Fruit fly (Drosophila melanogaster) whole organism, embryonic: ENCODE results near the gene CG43689.

Experiments
- Adf1 ChIP-seq: fragments of 200-800 bp; sonication (Bioruptor generic); IDR thresholded peaks from 2 replicates; pipeline ENCODE4 v1.3.6; 2022; ENCODE audit warnings: missing biosample characterization, missing genetic modification characterization
- Aef1 ChIP-seq: fragments of 200-800 bp; sonication (Bioruptor generic); IDR thresholded peaks from 3 replicates; pipeline ENCODE4 v1.3.6; 2022; ENCODE audit warnings: missing biosample characterization, missing genetic modification characterization
- B-H1 ChIP-seq: fragments of 200-800 bp; sonication (Bioruptor generic); IDR thresholded peaks from 3 replicates; pipeline ENCODE4 v1.3.6; 2022; ENCODE audit warnings: missing biosample characterization, missing genetic modification characterization
- CG11398 ChIP-seq: fragments of 200-800 bp; sonication (Bioruptor generic); optimal IDR thresholded peaks from 2 replicates; lab custom pipeline; 2016; ENCODE audit warnings: missing biosample characterization, missing genetic modification characterization
- CG12071 ChIP-seq: fragments of 200-800 bp; sonication (Bioruptor generic); optimal IDR thresholded peaks from 3 replicates; lab custom pipeline; 2018; ENCODE audit warnings: missing biosample characterization, mild to moderate bottlenecking, missing genetic modification characterization
- CG14050 ChIP-seq: fragments of 200-800 bp; sonication (Bioruptor generic); IDR thresholded peaks from 3 replicates; pipeline ENCODE4 v1.3.6; 2022; ENCODE audit warnings: missing biosample characterization, missing genetic modification characterization
- CG15269 ChIP-seq: fragments of 200-800 bp; sonication (Bioruptor generic); optimal IDR thresholded peaks from 2 replicates; lab custom pipeline; 2018; ENCODE audit warnings: missing biosample characterization, mild to moderate bottlenecking, missing genetic modification characterization, moderate library complexity
- CG15514 ChIP-seq: fragments of 200-800 bp; sonication (Bioruptor generic); optimal IDR thresholded peaks from 3 replicates; lab custom pipeline; 2017; ENCODE audit warnings: missing biosample characterization, missing genetic modification characterization, mild to moderate bottlenecking, moderate library complexity, missing genetic modification reagents
- CG17568 ChIP-seq: fragments of 200-800 bp; sonication (Bioruptor generic); optimal IDR thresholded peaks from 2 replicates; lab custom pipeline; 2018; ENCODE audit warnings: missing biosample characterization, mild to moderate bottlenecking, missing genetic modification characterization, moderate library complexity
- CG2116 ChIP-seq: fragments of 200-800 bp; sonication (Bioruptor generic); optimal IDR thresholded peaks from 3 replicates; lab custom pipeline; 2018; ENCODE audit warnings: missing biosample characterization, mild to moderate bottlenecking, missing genetic modification characterization
- CG2202 ChIP-seq: fragments of 200-800 bp; sonication (Bioruptor generic); optimal IDR thresholded peaks from 2 replicates; lab custom pipeline; 2018; ENCODE audit warnings: missing biosample characterization, mild to moderate bottlenecking, missing genetic modification characterization
- CG31365 ChIP-seq: fragments of 200-800 bp; sonication (Bioruptor generic); optimal IDR thresholded peaks from 2 replicates; lab custom pipeline; 2018; ENCODE audit warnings: missing biosample characterization, mild to moderate bottlenecking, missing genetic modification characterization
- CG32772 ChIP-seq: fragments of 200-800 bp; sonication (Bioruptor generic); IDR thresholded peaks from 2 replicates; pipeline ENCODE4 v1.3.6; 2022; ENCODE audit warnings: missing biosample characterization, missing genetic modification characterization
- CG3281 ChIP-seq: fragments of 200-800 bp; sonication (Bioruptor generic); optimal IDR thresholded peaks from 3 replicates; lab custom pipeline; 2017; ENCODE audit warnings: missing biosample characterization, mild to moderate bottlenecking, missing genetic modification characterization
- CG3847 ChIP-seq: fragments of 200-800 bp; sonication (Bioruptor generic); IDR thresholded peaks from 2 replicates; pipeline ENCODE4 v1.3.6; 2022; ENCODE audit warnings: missing biosample characterization, missing genetic modification characterization
- CG6765 ChIP-seq: fragments of 200-800 bp; sonication (Bioruptor generic); optimal IDR thresholded peaks from 3 replicates; lab custom pipeline; 2017; ENCODE audit warnings: missing biosample characterization, mild to moderate bottlenecking, missing genetic modification characterization
- CG7556 ChIP-seq: fragments of 200-800 bp; sonication (Bioruptor generic); optimal IDR thresholded peaks from 2 replicates; lab custom pipeline; 2017; ENCODE audit warnings: missing biosample characterization, mild to moderate bottlenecking, missing genetic modification characterization
- CG8290 ChIP-seq, 3 experiments: fragments of 200-800 bp; sonication (Bioruptor generic); optimal IDR thresholded peaks; 2 replicates each; lab custom pipeline; 2016 to 2019; ENCODE audit warnings: missing biosample characterization in 3 of 3, missing genetic modification characterization in 3 of 3, mild to moderate bottlenecking in 2 of 3, moderate library complexity in 1 of 3
- Camta ChIP-seq: fragments of 200-800 bp; sonication (Bioruptor generic); optimal IDR thresholded peaks from 2 replicates; lab custom pipeline; 2016; ENCODE audit warnings: missing biosample characterization, missing genetic modification characterization
- Deaf1 ChIP-seq: fragments of 200-800 bp; optimal IDR thresholded peaks from 3 replicates; lab custom pipeline; 2019; ENCODE audit warnings: missing biosample characterization, mild to moderate bottlenecking, missing genetic modification characterization, moderate library complexity
- E2f2 ChIP-seq: fragments of 200-800 bp; sonication (Bioruptor generic); IDR thresholded peaks from 2 replicates; pipeline ENCODE4 v1.3.6; 2022; ENCODE audit warnings: missing biosample characterization, missing genetic modification characterization
- Fer2 ChIP-seq: fragments of 200-800 bp; sonication (Bioruptor generic); optimal IDR thresholded peaks from 2 replicates; lab custom pipeline; 2018; ENCODE audit warnings: missing biosample characterization, mild to moderate bottlenecking, missing genetic modification characterization, moderate library complexity
- Fer3 ChIP-seq: fragments of 200-800 bp; sonication (Bioruptor generic); optimal IDR thresholded peaks from 2 replicates; lab custom pipeline; 2018; ENCODE audit warnings: missing biosample characterization, mild to moderate bottlenecking, missing genetic modification characterization, moderate library complexity
- HmgZ ChIP-seq: fragments of 200-800 bp; sonication (Bioruptor generic); optimal IDR thresholded peaks from 2 replicates; lab custom pipeline; 2018; ENCODE audit warnings: missing biosample characterization, mild to moderate bottlenecking, missing genetic modification characterization
- Hr39 ChIP-seq: fragments of >200 bp; optimal IDR thresholded peaks from 2 replicates; lab custom pipeline; 2017
- Nf-YB ChIP-seq: fragments of 200-800 bp; sonication (Bioruptor generic); optimal IDR thresholded peaks from 3 replicates; lab custom pipeline; 2019; ENCODE audit warnings: missing biosample characterization, mild to moderate bottlenecking, missing genetic modification characterization, moderate library complexity
- Nf-YC ChIP-seq: fragments of 200-800 bp; optimal IDR thresholded peaks from 3 replicates; lab custom pipeline; 2019; ENCODE audit warnings: missing biosample characterization, mild to moderate bottlenecking, missing genetic modification characterization, moderate library complexity
- Optix ChIP-seq: fragments of 200-800 bp; sonication (Bioruptor generic); IDR thresholded peaks from 3 replicates; pipeline ENCODE4 v1.3.6; 2022; ENCODE audit warnings: missing biosample characterization, missing genetic modification characterization
- Poxn ChIP-seq: fragments of 200-800 bp; sonication (Bioruptor generic); IDR thresholded peaks from 2 replicates; pipeline ENCODE4 v1.3.6; 2022; ENCODE audit warnings: missing biosample characterization, missing genetic modification characterization
- Tbp ChIP-seq: fragments of >200 bp; optimal IDR thresholded peaks from 2 replicates; lab custom pipeline; 2018; ENCODE audit warnings: missing biosample characterization, missing genetic modification characterization
- Xbp1 ChIP-seq: fragments of 200-800 bp; sonication (Bioruptor generic); optimal IDR thresholded peaks from 3 replicates; lab custom pipeline; 2016; ENCODE audit warnings: missing biosample characterization, mild to moderate bottlenecking, missing genetic modification characterization
- YL-1 ChIP-seq: fragments of 200-800 bp; sonication (Bioruptor generic); optimal IDR thresholded peaks from 3 replicates; lab custom pipeline; 2017; ENCODE audit warnings: missing biosample characterization, mild to moderate bottlenecking, missing genetic modification characterization
- amos ChIP-seq: fragments of 200-800 bp; sonication (Bioruptor generic); IDR thresholded peaks from 2 replicates; pipeline ENCODE4 v1.3.6; 2022; ENCODE audit warnings: missing biosample characterization, missing genetic modification characterization; ENCODE audit not compliant: partially characterized antibody
- bbx ChIP-seq: fragments of 200-800 bp; sonication (Bioruptor generic); IDR thresholded peaks from 2 replicates; pipeline ENCODE4 v1.3.6; 2022; ENCODE audit warnings: missing biosample characterization, missing genetic modification characterization; ENCODE audit not compliant: partially characterized antibody
- cato ChIP-seq: fragments of 200-800 bp; sonication (Bioruptor generic); optimal IDR thresholded peaks from 2 replicates; lab custom pipeline; 2016; ENCODE audit warnings: missing biosample characterization, missing genetic modification characterization, borderline replicate concordance
- chm ChIP-seq: fragments of 200-800 bp; sonication (Bioruptor generic); IDR thresholded peaks from 2 replicates; pipeline ENCODE4 v1.3.6; 2022; ENCODE audit warnings: missing biosample characterization, missing genetic modification characterization
- crol ChIP-seq: fragments of 200-800 bp; sonication (Bioruptor generic); IDR thresholded peaks from 2 replicates; pipeline ENCODE4 v1.3.6; 2022; ENCODE audit warnings: missing biosample characterization, missing genetic modification characterization
- da ChIP-seq: fragments of 200-800 bp; sonication (Bioruptor generic); optimal IDR thresholded peaks from 2 replicates; lab custom pipeline; 2016; ENCODE audit warnings: missing biosample characterization, missing genetic modification characterization
- disco-r ChIP-seq: fragments of 200-800 bp; sonication (Bioruptor generic); optimal IDR thresholded peaks from 2 replicates; lab custom pipeline; 2016; ENCODE audit warnings: missing biosample characterization, missing genetic modification characterization
- ewg ChIP-seq: fragments of 200-800 bp; sonication (Bioruptor generic); optimal IDR thresholded peaks from 3 replicates; lab custom pipeline; 2017; ENCODE audit warnings: mild to moderate bottlenecking, missing biosample characterization, missing genetic modification reagents, missing genetic modification characterization
- gem ChIP-seq: fragments of 200-800 bp; sonication (Bioruptor generic); optimal IDR thresholded peaks from 2 replicates; lab custom pipeline; 2019; ENCODE audit warnings: missing biosample characterization, mild to moderate bottlenecking, missing genetic modification characterization, moderate library complexity
- hb ChIP-seq: fragments of 200-800 bp; sonication (Bioruptor generic); IDR thresholded peaks from 3 replicates; pipeline ENCODE4 v1.3.6; 2022; ENCODE audit warnings: missing biosample characterization, missing genetic modification characterization; ENCODE audit not compliant: partially characterized antibody
- her ChIP-seq: fragments of 200-800 bp; sonication (Bioruptor generic); optimal IDR thresholded peaks from 2 replicates; lab custom pipeline; 2016; ENCODE audit warnings: missing biosample characterization, missing genetic modification characterization
- ken ChIP-seq: fragments of 200-800 bp; sonication (Bioruptor generic); IDR thresholded peaks from 3 replicates; pipeline ENCODE4 v1.3.6; 2022; ENCODE audit warnings: missing biosample characterization, missing genetic modification characterization
- peb ChIP-seq: fragments of 200-800 bp; sonication (Bioruptor generic); IDR thresholded peaks from 2 replicates; pipeline ENCODE4 v1.3.6; 2022; ENCODE audit warnings: missing biosample characterization, missing genetic modification characterization
- phol ChIP-seq: fragments of 200-800 bp; sonication (Bioruptor generic); optimal IDR thresholded peaks from 3 replicates; lab custom pipeline; 2018; ENCODE audit warnings: missing biosample characterization, mild to moderate bottlenecking, missing genetic modification characterization, moderate library complexity
- sr ChIP-seq: fragments of 200-800 bp; sonication (Bioruptor generic); IDR thresholded peaks from 3 replicates; pipeline ENCODE4 v1.3.6; 2022; ENCODE audit warnings: missing biosample characterization, missing genetic modification characterization
- tin ChIP-seq: fragments of 200-800 bp; sonication (Bioruptor generic); optimal IDR thresholded peaks from 3 replicates; lab custom pipeline; 2016; ENCODE audit warnings: missing biosample characterization, missing genetic modification characterization
- trh ChIP-seq: fragments of 200-800 bp; sonication (Bioruptor generic); optimal IDR thresholded peaks from 2 replicates; lab custom pipeline; 2016; ENCODE audit warnings: missing biosample characterization, missing genetic modification characterization

CG43689 gene

DNA sequence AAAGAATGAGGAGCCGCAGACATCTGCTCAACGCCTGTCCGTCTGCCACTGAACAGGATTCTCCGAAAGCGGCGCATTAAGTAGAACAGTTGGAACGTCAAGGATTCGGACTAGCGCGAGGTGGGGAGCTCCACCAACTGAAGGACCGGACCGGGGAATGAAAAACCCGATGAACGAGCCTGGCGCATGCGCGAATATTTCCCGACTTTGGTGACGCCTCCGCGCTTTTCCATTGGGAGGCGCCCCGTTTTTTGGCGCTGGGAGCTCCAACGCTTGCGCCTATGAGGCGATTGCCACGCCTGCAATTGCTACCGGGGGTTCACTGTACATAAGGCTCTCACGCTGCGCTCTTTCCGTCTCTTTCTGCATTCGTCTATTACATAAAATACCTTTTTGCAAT is 14.0 kb upstream of the CG43689 start (continued):
- TF ChIP-seq trh (GFP tag; lab: Kevin White, UChicago) (no peak), Deaf1 (tag; lab: Kevin White, UChicago) (peak; percentile 66), HmgZ (no peak), CG11398 (GFP tag; lab: Kevin White, UChicago) (no peak), YL-1 (no peak), disco-r (no peak), crol (GFP tag; lab: Robert Waterston, UW) (peak; percentile 32; the same call in 1 of the 2 replicates), Tbp (GFP tag; lab: Kevin White, UChicago) (no peak), CG8290 (GFP tag; optimal IDR thresholded peaks at IDR 0.05; lab: Kevin White, UChicago) (no peak), CG8290 (tag; optimal IDR thresholded peaks at IDR 0.05; lab: Kevin White, UChicago) (no peak), CG14050 (no peak), chm (GFP tag; lab: Robert Waterston, UW) (no peak), Fer2 (tag; lab: Kevin White, UChicago) (no peak), cato (GFP tag; lab: Kevin White, UChicago) (no peak), hb (GFP tag; lab: Robert Waterston, UW) (no peak), CG12071 (GFP tag; lab: Kevin White, UChicago) (no peak)

DNA sequence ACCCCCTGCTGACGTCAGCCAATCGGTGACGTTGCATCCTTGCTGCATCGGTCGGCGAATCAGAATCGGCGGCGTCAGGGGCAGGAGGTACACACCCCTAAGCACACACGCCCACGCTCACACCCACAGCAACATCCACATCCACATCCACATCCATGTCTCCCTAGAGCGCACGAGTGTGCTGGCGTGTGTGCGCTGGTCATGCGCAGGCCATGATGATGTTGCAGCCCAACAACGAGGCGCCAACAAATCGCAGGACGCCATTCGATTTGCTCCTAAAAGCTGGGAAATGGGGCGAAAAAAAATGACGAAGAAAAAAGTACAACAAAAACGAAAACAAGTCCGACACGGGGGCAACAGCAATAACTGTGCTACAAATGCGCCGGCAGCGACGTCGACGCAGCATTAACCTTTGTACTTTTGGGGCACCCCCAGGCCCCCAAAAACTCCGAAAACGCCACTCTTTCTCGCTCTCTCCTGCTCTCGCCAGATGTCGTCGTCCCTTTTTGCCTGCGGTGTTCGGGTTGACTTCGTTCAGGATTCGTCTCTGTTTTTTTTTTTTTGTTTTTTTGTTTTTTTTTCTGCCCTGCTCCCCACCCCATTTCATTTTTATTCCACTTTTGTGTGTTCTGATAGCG is 13.6 kb downstream of the CG43689 start:
- TF ChIP-seq ewg (peak; percentile 25), Fer3 (tag; lab: Kevin White, UChicago) (no peak), CG32772 (peak; percentile 37; the same call in 1 of the 2 replicates), Poxn (GFP tag; lab: Robert Waterston, UW) (no peak), Deaf1 (tag; lab: Kevin White, UChicago) (peak; percentile 81), ken (no peak), peb (GFP tag; lab: Robert Waterston, UW) (no peak), Hr39 (lab: Kevin White, UChicago) (no peak), E2f2 (no peak), CG17568 (GFP tag; lab: Kevin White, UChicago) (no peak), Adf1 (GFP tag; lab: Robert Waterston, UW) (peak; percentile 88), Nf-YC (tag; lab: Kevin White, UChicago) (peak; percentile 90), phol (tag; lab: Kevin White, UChicago) (no peak), Camta (GFP tag; lab: Kevin White, UChicago) (no peak), Nf-YB (GFP tag; lab: Kevin White, UChicago) (peak; percentile 87)

DNA sequence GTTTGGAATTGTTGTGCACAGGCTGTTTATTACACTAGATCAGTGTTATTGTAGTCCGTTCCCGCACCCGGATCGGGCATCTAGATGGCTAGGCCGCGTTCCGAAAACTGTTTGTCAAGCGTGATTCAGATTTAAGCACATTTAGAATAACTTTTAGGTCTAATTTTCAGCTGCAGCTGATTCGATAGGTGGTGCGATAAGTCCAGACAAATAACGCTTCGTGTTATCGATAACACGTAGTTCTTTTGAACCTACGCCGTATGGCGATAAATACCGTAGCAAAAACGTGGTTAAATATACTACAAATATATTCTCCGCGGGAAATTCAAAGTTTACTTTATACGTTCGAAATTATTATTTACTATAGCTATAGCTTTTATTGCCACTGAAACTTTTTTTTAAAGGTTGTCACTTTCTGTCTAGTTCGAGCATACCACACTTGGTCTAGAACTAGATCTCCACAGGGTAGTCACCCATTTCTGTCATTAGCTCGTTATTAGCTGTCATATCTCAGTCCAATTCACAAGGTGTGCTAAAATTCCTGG is 25.4 kb downstream of the CG43689 start, which contains the start of the genes Cmtr1 and CG15375:
Cmtr1 (minus strand) TSS at position 208 of the 545 bp plus-strand sequence.
CG15375 (plus strand) TSS at position 495 of the 545 bp plus-strand sequence.
- TF ChIP-seq sr (GFP tag; lab: Robert Waterston, UW) (no peak), CG6765 (GFP tag; lab: Kevin White, UChicago) (no peak), bbx (GFP tag; lab: Robert Waterston, UW) (peak; percentile 85), CG31365 (tag; lab: Kevin White, UChicago) (no peak), gem (tag; lab: Kevin White, UChicago) (no peak), CG3847 (no peak), CG2116 (GFP tag; lab: Kevin White, UChicago) (peak; percentile 77), CG7556 (no peak), CG15514 (GFP tag; lab: Kevin White, UChicago) (peak; percentile 98), tin (GFP tag; lab: Kevin White, UChicago) (no peak), amos (GFP tag; lab: Robert Waterston, UW) (peak; percentile 85), CG15269 (tag; lab: Kevin White, UChicago) (no peak), Xbp1 (GFP tag; lab: Kevin White, UChicago) (no peak), CG3281 (GFP tag; lab: Kevin White, UChicago) (no peak), da (GFP tag; lab: Kevin White, UChicago) (no peak), Aef1 (GFP tag; lab: Robert Waterston, UW) (no peak), CG2202 (tag; lab: Kevin White, UChicago) (no peak), Optix (GFP tag; lab: Robert Waterston, UW) (no peak), B-H1 (GFP tag; lab: Robert Waterston, UW) (no peak), her (GFP tag; lab: Kevin White, UChicago) (no peak)
